Fruit fly (Drosophila melanogaster): ENCODE data around the gene comm2.

DNA sequence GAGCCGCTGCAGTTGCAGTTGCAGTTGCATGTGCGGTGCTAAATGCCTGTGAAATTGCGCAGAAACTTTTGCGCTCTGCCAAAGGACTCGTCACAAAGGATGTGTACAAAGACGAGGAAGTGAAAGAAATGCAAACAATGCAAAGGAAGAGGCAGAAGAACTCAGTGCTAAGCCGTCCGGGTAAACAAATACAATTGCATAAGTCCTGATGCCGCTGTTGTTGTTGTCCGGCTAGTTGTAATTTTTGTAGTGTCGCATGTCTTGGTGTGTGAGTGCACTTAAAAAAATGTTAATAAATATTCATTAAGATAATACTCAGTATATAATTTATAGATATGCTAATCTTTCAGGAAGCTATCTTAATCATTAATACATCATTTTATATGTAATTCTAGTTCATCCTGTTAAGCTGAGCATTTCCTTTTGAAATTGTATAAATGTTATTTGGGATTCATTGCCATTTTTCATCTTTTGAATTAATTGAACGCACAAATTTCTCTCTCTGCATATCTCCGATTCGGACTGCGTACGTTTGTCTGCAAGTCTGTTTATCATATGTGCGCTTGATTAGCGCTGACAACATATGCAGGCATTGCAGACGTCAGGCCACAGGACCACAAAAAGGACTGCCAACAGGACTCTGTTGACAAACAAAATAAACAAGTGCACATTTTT is 32.3 kb upstream of the comm2 start:
- no peak for TF ChIP-seq h (optimal IDR thresholded peaks at IDR 0.05)
- TF ChIP-seq insv (optimal IDR thresholded peaks at IDR 0.05): no peak
- TF ChIP-seq psq (optimal IDR thresholded peaks at IDR 0.05): no peak
- TF ChIP-seq ttk (optimal IDR thresholded peaks at IDR 0.05): no peak
- no peak for TF ChIP-seq Myc (optimal IDR thresholded peaks at IDR 0.05)
- TF ChIP-seq Sin3A (optimal IDR thresholded peaks at IDR 0.05): no peak
